Fruit fly (Drosophila melanogaster) whole organism, wandering third instar larva: ENCODE data around the gene Or94a.

Experiments used
- Abd-B ChIP-seq: fragments of >200 bp; optimal IDR thresholded peaks from 2 replicates; lab custom pipeline; 2017; ENCODE audit warnings: missing biosample characterization, missing genetic modification characterization
- CG32264 ChIP-seq: fragments of 200-800 bp; sonication (Bioruptor generic); optimal IDR thresholded peaks from 2 replicates; lab custom pipeline; 2016; ENCODE audit warnings: missing biosample characterization, missing genetic modification characterization
- CG9705 ChIP-seq: fragments of 200-800 bp; sonication (Bioruptor generic); optimal IDR thresholded peaks from 2 replicates; lab custom pipeline; 2018; ENCODE audit warnings: missing biosample characterization, mild to moderate bottlenecking, missing genetic modification characterization
- CrebA ChIP-seq: fragments of 200-800 bp; sonication (Bioruptor generic); optimal IDR thresholded peaks from 2 replicates; lab custom pipeline; 2016; ENCODE audit warnings: missing biosample characterization, mild to moderate bottlenecking, missing genetic modification characterization, borderline replicate concordance
- Dfd ChIP-seq: fragments of >200 bp; optimal IDR thresholded peaks from 2 replicates; lab custom pipeline; 2017; ENCODE audit warnings: missing biosample characterization, missing genetic modification characterization
- Dif ChIP-seq: fragments of 200-275, 200-300 bp; sonication (Bioruptor generic); optimal IDR thresholded peaks from 2 replicates; lab custom pipeline; 2018; ENCODE audit warnings: missing biosample characterization, missing genetic modification characterization; ENCODE audit not compliant: partially characterized antibody
- GATAd ChIP-seq: sonication (Bioruptor generic); optimal IDR thresholded peaks from 2 replicates; lab custom pipeline; 2016; ENCODE audit warnings: missing biosample characterization, missing genetic modification characterization
- HLH106 ChIP-seq: fragments of 200-800 bp; optimal IDR thresholded peaks from 3 replicates; lab custom pipeline; 2019; ENCODE audit warnings: missing biosample characterization, mild to moderate bottlenecking, missing genetic modification characterization, moderate library complexity
- Hr83 ChIP-seq: fragments of 200-300 bp; sonication (Bioruptor generic); optimal IDR thresholded peaks from 2 replicates; lab custom pipeline; 2016; ENCODE audit warnings: missing biosample characterization, mild to moderate bottlenecking, missing genetic modification characterization, moderate library complexity; ENCODE audit not compliant: poor library complexity, severe bottlenecking
- Jra ChIP-seq: sonication (Bioruptor generic); optimal IDR thresholded peaks from 2 replicates; lab custom pipeline; 2016; ENCODE audit warnings: missing biosample characterization, missing genetic modification characterization
- Myc ChIP-seq: fragments of >200 bp; optimal IDR thresholded peaks from 2 replicates; lab custom pipeline; 2017
- N ChIP-seq: fragments of >200 bp; optimal IDR thresholded peaks from 2 replicates; lab custom pipeline; 2018; ENCODE audit warnings: missing biosample characterization, missing external identifiers, missing genetic modification characterization
- OdsH ChIP-seq: fragments of 200-800 bp; sonication (Bioruptor generic); optimal IDR thresholded peaks from 2 replicates; lab custom pipeline; 2016; ENCODE audit warnings: missing biosample characterization, mild to moderate bottlenecking, missing genetic modification characterization
- Rel ChIP-seq, 2 experiments: fragments of 200-800 bp; sonication (Bioruptor generic) in 1 of 2; optimal IDR thresholded peaks; 2 replicates in 1 of 2; 3 replicates in 1 of 2; lab custom pipeline; 2016 to 2019; ENCODE audit warnings: mild to moderate bottlenecking in 2 of 2, missing biosample characterization in 2 of 2, missing genetic modification characterization in 2 of 2, moderate library complexity in 1 of 2
- Sp1 ChIP-seq: fragments of 200-800 bp; sonication (Bioruptor generic); optimal IDR thresholded peaks from 3 replicates; lab custom pipeline; 2019; ENCODE audit warnings: missing biosample characterization, mild to moderate bottlenecking, missing genetic modification characterization, moderate library complexity
- Vsx2 ChIP-seq: fragments of 200-300, 225-300 bp; sonication (Bioruptor generic); optimal IDR thresholded peaks from 2 replicates; lab custom pipeline; 2018; ENCODE audit warnings: missing biosample characterization, missing genetic modification characterization; ENCODE audit not compliant: partially characterized antibody
- br ChIP-seq: fragments of 200-800 bp; sonication (Bioruptor generic); optimal IDR thresholded peaks from 2 replicates; lab custom pipeline; 2016; ENCODE audit warnings: missing biosample characterization, missing genetic modification characterization
- brk ChIP-seq: fragments of 200-800 bp; sonication (Bioruptor generic); optimal IDR thresholded peaks from 2 replicates; lab custom pipeline; 2016; ENCODE audit warnings: missing biosample characterization, mild to moderate bottlenecking, missing genetic modification characterization
- dl ChIP-seq, 2 experiments: fragments of 175-275, 200-275 bp in 1 of 2; fragments of 200-275 bp in 1 of 2; sonication (Bioruptor generic); optimal IDR thresholded peaks; lab custom pipeline; 2018; ENCODE audit warnings: mild to moderate bottlenecking in 2 of 2, missing biosample characterization in 2 of 2, missing genetic modification characterization in 2 of 2, moderate library complexity in 2 of 2; ENCODE audit not compliant: partially characterized antibody in 2 of 2, insufficient read depth in 1 of 2
- dmrt93B ChIP-seq: fragments of 200-800 bp; sonication (Bioruptor generic); optimal IDR thresholded peaks from 2 replicates; lab custom pipeline; 2018; ENCODE audit warnings: missing biosample characterization, mild to moderate bottlenecking, missing genetic modification characterization
- ey ChIP-seq: fragments of 200-800 bp; sonication (Bioruptor generic); optimal IDR thresholded peaks from 2 replicates; lab custom pipeline; 2016; ENCODE audit warnings: missing biosample characterization, missing genetic modification characterization
- foxo ChIP-seq, 2 experiments: fragments of 200-800 bp; sonication (Bioruptor generic); optimal IDR thresholded peaks; 2 replicates in 1 of 2; 3 replicates in 1 of 2; lab custom pipeline; 2016 to 2017; ENCODE audit warnings: missing biosample characterization in 2 of 2, missing genetic modification characterization in 2 of 2
- fru ChIP-seq: fragments of 200-800 bp; sonication (Bioruptor generic); optimal IDR thresholded peaks from 3 replicates; lab custom pipeline; 2016; ENCODE audit warnings: missing biosample characterization, mild to moderate bottlenecking, missing genetic modification characterization
- h ChIP-seq: fragments of 200-800 bp; sonication (Bioruptor generic); optimal IDR thresholded peaks from 3 replicates; lab custom pipeline; 2016; ENCODE audit warnings: missing biosample characterization, mild to moderate bottlenecking, missing genetic modification characterization
- lola ChIP-seq: fragments of >200 bp; optimal IDR thresholded peaks from 2 replicates; lab custom pipeline; 2017; ENCODE audit warnings: missing biosample characterization, missing genetic modification characterization
- pan ChIP-seq: fragments of >200 bp; optimal IDR thresholded peaks from 2 replicates; lab custom pipeline; 2017
- psq ChIP-seq: fragments of 200-800 bp; sonication (Bioruptor generic); optimal IDR thresholded peaks from 3 replicates; lab custom pipeline; 2017; ENCODE audit warnings: missing biosample characterization, mild to moderate bottlenecking, missing genetic modification characterization, moderate library complexity
- rgr ChIP-seq: fragments of 200-800 bp; sonication (Bioruptor generic); optimal IDR thresholded peaks from 3 replicates; lab custom pipeline; 2016; ENCODE audit warnings: missing biosample characterization, mild to moderate bottlenecking, missing genetic modification characterization
- sage ChIP-seq: fragments of 200-800 bp; sonication (Bioruptor generic); optimal IDR thresholded peaks from 2 replicates; lab custom pipeline; 2016; ENCODE audit warnings: missing biosample characterization, mild to moderate bottlenecking, missing genetic modification characterization
- sv ChIP-seq: fragments of 200-800 bp; sonication (Bioruptor generic); optimal IDR thresholded peaks from 3 replicates; lab custom pipeline; 2016; ENCODE audit warnings: missing biosample characterization, missing genetic modification characterization
- tai ChIP-seq: sonication (Bioruptor generic); optimal IDR thresholded peaks from 2 replicates; lab custom pipeline; 2016; ENCODE audit warnings: missing biosample characterization, missing genetic modification characterization

The Or94a gene

dm6 chr3R:22988995-22989394, 1.9 kb downstream of the Or94a start, which contains the start of gene Or94b:
TSS of gene Or94b (plus strand) at chr3R:22989295.
- no peak for TF ChIP-seq foxo (GFP tag; optimal IDR thresholded peaks at IDR 0.05; lab: Kevin White, UChicago)
- no peak for TF ChIP-seq Hr83 (GFP tag; lab: Kevin White, UChicago)
- TF ChIP-seq sv, result no peak
- TF ChIP-seq CG9705, result no peak
- no peak for TF ChIP-seq psq (GFP tag; lab: Kevin White, UChicago)
- TF ChIP-seq CrebA (GFP tag; lab: Kevin White, UChicago), result no peak
- TF ChIP-seq Rel (GFP tag; optimal IDR thresholded peaks at IDR 0.05; lab: Kevin White, UChicago), result no peak
- TF ChIP-seq Rel (tag; optimal IDR thresholded peaks at IDR 0.05; lab: Kevin White, UChicago), result no peak

dm6 chr3R:22997912-22998622, 11.0 kb downstream of the Or94a start, which contains the start of gene Nha2:
TSS of gene Nha2 (minus strand) at chr3R:22998528.
- no peak for TF ChIP-seq Vsx2
- no peak for TF ChIP-seq dl (GFP tag; optimal IDR thresholded peaks at IDR 0.05; lab: Kevin White, UChicago; ENCODE audit: insufficient read depth in 1 of 2, partially characterized antibody in 2 of 2)
- no peak for TF ChIP-seq h (GFP tag; lab: Kevin White, UChicago)
- no peak for TF ChIP-seq lola (GFP tag; lab: Kevin White, UChicago)
- no peak for TF ChIP-seq Dfd (GFP tag; lab: Kevin White, UChicago)
- TF ChIP-seq Abd-B, result no peak
- TF ChIP-seq Rel (GFP tag; optimal IDR thresholded peaks at IDR 0.05; lab: Kevin White, UChicago), result no peak
- no peak for TF ChIP-seq Rel (tag; optimal IDR thresholded peaks at IDR 0.05; lab: Kevin White, UChicago)
- TF ChIP-seq sage (GFP tag; lab: Kevin White, UChicago), result no peak
- no peak for TF ChIP-seq tai (GFP tag; lab: Kevin White, UChicago)
- no peak for TF ChIP-seq rgr (GFP tag; lab: Kevin White, UChicago)
- TF ChIP-seq br (GFP tag; lab: Kevin White, UChicago), result no peak
- no peak for TF ChIP-seq Sp1 (GFP tag; lab: Kevin White, UChicago)
- TF ChIP-seq Dif (GFP tag; lab: Kevin White, UChicago), result no peak
- TF ChIP-seq brk (GFP tag; lab: Kevin White, UChicago), result no peak
- TF ChIP-seq psq (GFP tag; lab: Kevin White, UChicago), result no peak
- TF ChIP-seq, all 38 proteins: peak for 0

dm6 chr3R:22998623-22999179, 11.6 kb downstream of the Or94a start:
- TF ChIP-seq sv, result no peak
- no peak for TF ChIP-seq psq (GFP tag; lab: Kevin White, UChicago)
- TF ChIP-seq ey (GFP tag; lab: Kevin White, UChicago), result no peak
- no peak for TF ChIP-seq N (GFP tag; lab: Kevin White, UChicago)
- TF ChIP-seq tai (GFP tag; lab: Kevin White, UChicago), result no peak

dm6 chr3R:23004161-23004560, 17.1 kb downstream of the Or94a start:
- TF ChIP-seq Myc (peak; percentile 18), N (GFP tag; lab: Kevin White, UChicago) (peak; percentile 54), pan (no peak), foxo (GFP tag; optimal IDR thresholded peaks at IDR 0.05; lab: Kevin White, UChicago) (no peak)

- TF ChIP-seq CrebA (GFP tag; lab: Kevin White, UChicago) (no peak), Myc (no peak), h (GFP tag; lab: Kevin White, UChicago) (no peak), dmrt93B (GFP tag; lab: Kevin White, UChicago) (no peak), sage (GFP tag; lab: Kevin White, UChicago) (no peak), GATAd (GFP tag; lab: Kevin White, UChicago) (no peak), lola (GFP tag; lab: Kevin White, UChicago) (no peak), CG32264 (no peak), Vsx2 (no peak), HLH106 (tag; lab: Kevin White, UChicago) (no peak), N (GFP tag; lab: Kevin White, UChicago) (no peak), Dfd (GFP tag; lab: Kevin White, UChicago) (no peak), ey (GFP tag; lab: Kevin White, UChicago) (no peak), Hr83 (GFP tag; lab: Kevin White, UChicago) (no peak), fru (no peak), OdsH (GFP tag; lab: Kevin White, UChicago) (no peak), Jra (no peak)
- TF ChIP-seq, all 38 proteins: peak for 0
Observed at dm6 chr3R:23009480-23010115, 22.5 kb downstream of the Or94a start.
